Fruit fly (Drosophila melanogaster): Measurements from ENCODE around the gene Tmtc1.

DNA sequence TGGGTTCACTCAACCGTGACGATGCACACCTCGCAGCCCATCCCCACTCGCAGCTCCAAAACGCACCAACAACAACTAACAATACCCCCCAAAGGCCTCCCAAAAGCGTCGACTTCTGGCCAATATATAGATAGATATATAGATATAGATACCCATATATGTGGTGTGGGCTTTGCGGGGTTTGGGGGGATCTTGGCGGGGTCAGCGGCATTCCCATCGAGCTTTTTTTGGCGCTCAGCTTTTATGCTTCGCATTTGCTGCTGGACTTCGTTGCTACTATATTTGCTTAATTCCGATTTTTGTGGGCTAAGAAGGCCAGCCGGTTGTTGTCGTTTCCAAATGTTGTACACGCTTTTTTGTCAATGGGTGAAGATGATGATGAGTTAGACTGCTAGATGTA is 49.8 kb downstream of the Tmtc1 start:
- TF ChIP-seq CG8119 (GFP tag; IDR thresholded peaks at IDR 0.05): no peak
- no peak for TF ChIP-seq Blimp-1 (GFP tag; optimal IDR thresholded peaks at IDR 0.05)
- TF ChIP-seq Lpt (GFP tag; optimal IDR thresholded peaks at IDR 0.05): no peak
- TF ChIP-seq CG6808 (GFP tag; optimal IDR thresholded peaks at IDR 0.05): no peak
- TF ChIP-seq CG3032 (tag; optimal IDR thresholded peaks at IDR 0.05): no peak
